Worm (Caenorhabditis elegans) whole organism, young adult: ENCODE measurements around the gene damt-1.
A peak's percentile ranks its signal among the peaks of the same experiment; 100 is the strongest.

ENCODE experiments used
- B0019.2 ChIP-seq: fragments of 200-800 bp; sonication (Bioruptor generic); conservative IDR thresholded peaks from 2 replicates; pipeline ENCODE4 v1.3.6; 2022; ENCODE audit warnings: missing genetic modification reagents, missing genetic modification characterization, missing compliant biosample characterization
- B0035.1 ChIP-seq: sonication (generic microtip); optimal IDR thresholded peaks from 2 replicates; lab custom pipeline; 2016; ENCODE audit warnings: missing genetic modification characterization, mild to moderate bottlenecking, missing compliant biosample characterization, missing genotype, missing genetic modification reagents
- F22D6.2 ChIP-seq: sonication (generic microtip); optimal IDR thresholded peaks from 2 replicates; lab custom pipeline; 2016; ENCODE audit warnings: mild to moderate bottlenecking, missing genetic modification characterization, missing compliant biosample characterization
- F23B12.7 ChIP-seq: sonication (generic microtip); optimal IDR thresholded peaks from 2 replicates; lab custom pipeline; 2017; ENCODE audit warnings: missing genetic modification characterization, mild to moderate bottlenecking, missing compliant biosample characterization, antibody characterized with exemption, moderate library complexity; ENCODE audit not compliant: insufficient read depth
- F39B2.1 ChIP-seq: fragments of 200-800 bp; sonication (Bioruptor generic); IDR thresholded peaks from 2 replicates; pipeline ENCODE4 v1.3.6; 2022; ENCODE audit warnings: missing genetic modification reagents, missing genetic modification characterization, missing compliant biosample characterization
- F49E8.2 ChIP-seq: sonication (generic microtip); optimal IDR thresholded peaks from 3 replicates; lab custom pipeline; 2017; ENCODE audit warnings: missing genetic modification characterization, mild to moderate bottlenecking, missing compliant biosample characterization, antibody characterized with exemption, moderate library complexity; ENCODE audit not compliant: insufficient read depth
- K11D2.4 ChIP-seq: fragments of 200-800 bp; sonication (Bioruptor generic); IDR thresholded peaks from 2 replicates; pipeline ENCODE4 v1.3.6; 2022; ENCODE audit warnings: missing genetic modification reagents, missing genetic modification characterization, missing compliant biosample characterization
- T26A5.8 ChIP-seq: sonication (generic microtip); optimal IDR thresholded peaks from 2 replicates; lab custom pipeline; 2016; ENCODE audit warnings: missing genetic modification characterization, missing compliant biosample characterization
- Y56A3A.18 ChIP-seq: fragments of 200-800 bp; sonication (Bioruptor generic); IDR thresholded peaks from 2 replicates; pipeline ENCODE4 v1.3.6; 2022; ENCODE audit warnings: missing genetic modification reagents, missing genetic modification characterization, missing compliant biosample characterization
- Y79H2A.3 ChIP-seq: fragments of 200-800 bp; sonication (Bioruptor generic); conservative IDR thresholded peaks from 2 replicates; pipeline ENCODE4 v1.3.6; 2022; ENCODE audit warnings: missing genetic modification reagents, missing genetic modification characterization, missing compliant biosample characterization
- ZK185.1 ChIP-seq: sonication (generic microtip); optimal IDR thresholded peaks from 2 replicates; lab custom pipeline; 2016; ENCODE audit warnings: mild to moderate bottlenecking, missing genetic modification characterization, missing compliant biosample characterization; ENCODE audit not compliant: poor library complexity, severe bottlenecking
- ccch-3 ChIP-seq: fragments of 200-800 bp; sonication (Bioruptor generic); optimal IDR thresholded peaks from 2 replicates; lab custom pipeline; 2018; ENCODE audit warnings: mild to moderate bottlenecking, missing genetic modification characterization, missing compliant biosample characterization
- cebp-2 ChIP-seq: fragments of 200-800 bp; sonication (Bioruptor generic); IDR thresholded peaks from 2 replicates; pipeline ENCODE4 v1.3.6; 2022; ENCODE audit warnings: missing genetic modification characterization, missing compliant biosample characterization
- ceh-100 ChIP-seq: fragments of 200-800 bp; sonication (Bioruptor generic); IDR thresholded peaks from 2 replicates; pipeline ENCODE4 v1.3.6; 2022; ENCODE audit warnings: missing genetic modification reagents, missing genetic modification characterization, missing compliant biosample characterization
- ceh-40 ChIP-seq: fragments of 200-800 bp; sonication (Bioruptor generic); IDR thresholded peaks from 2 replicates; pipeline ENCODE4 v1.3.6; 2022; ENCODE audit warnings: missing genetic modification characterization, missing compliant biosample characterization
- ceh-91 ChIP-seq: fragments of 200-800 bp; sonication (Bioruptor generic); IDR thresholded peaks from 2 replicates; pipeline ENCODE4 v1.3.6; 2022; ENCODE audit warnings: missing genetic modification reagents, missing genetic modification characterization, missing compliant biosample characterization
- chd-7 ChIP-seq: sonication (generic microtip); optimal IDR thresholded peaks from 2 replicates; lab custom pipeline; 2016; ENCODE audit warnings: mild to moderate bottlenecking, missing genetic modification characterization, moderate library complexity, missing compliant biosample characterization
- ekl-4 ChIP-seq: fragments of 200-800 bp; sonication (Bioruptor generic); IDR thresholded peaks from 2 replicates; pipeline ENCODE4 v1.3.6; 2022; ENCODE audit warnings: missing genetic modification reagents, missing genetic modification characterization, missing compliant biosample characterization
- ets-4 ChIP-seq: fragments of 200-800 bp; sonication (Bioruptor generic); optimal IDR thresholded peaks from 2 replicates; lab custom pipeline; 2018; ENCODE audit warnings: mild to moderate bottlenecking, missing genetic modification characterization, missing compliant biosample characterization
- gei-17 ChIP-seq: fragments of 200-800 bp; sonication (Bioruptor generic); optimal IDR thresholded peaks from 2 replicates; lab custom pipeline; 2018; ENCODE audit warnings: mild to moderate bottlenecking, missing genetic modification characterization, missing compliant biosample characterization
- hlh-12 ChIP-seq: sonication (generic microtip); optimal IDR thresholded peaks from 2 replicates; lab custom pipeline; 2016; ENCODE audit warnings: missing genetic modification characterization, missing compliant biosample characterization
- hmg-1.2 ChIP-seq: fragments of 200-800 bp; sonication (Bioruptor generic); IDR thresholded peaks from 2 replicates; pipeline ENCODE4 v1.3.6; 2022; ENCODE audit warnings: missing genetic modification reagents, missing genetic modification characterization, missing compliant biosample characterization
- let-526 ChIP-seq: fragments of 200-800 bp; sonication (Bioruptor generic); IDR thresholded peaks from 2 replicates; pipeline ENCODE4 v1.3.6; 2022; ENCODE audit warnings: missing genetic modification reagents, missing genetic modification characterization, missing compliant biosample characterization
- let-607 ChIP-seq, 2 experiments: fragments of 200-800 bp in 1 of 2; sonication (Bioruptor generic) in 1 of 2; sonication (generic microtip) in 1 of 2; optimal IDR thresholded peaks; 2 replicates each; lab custom pipeline; 2016 to 2018; ENCODE audit warnings: mild to moderate bottlenecking in 2 of 2, missing compliant biosample characterization in 2 of 2, missing genetic modification characterization in 2 of 2, moderate library complexity in 2 of 2, missing genotype in 1 of 2
- lin-26 ChIP-seq: fragments of 200-800 bp; sonication (Bioruptor generic); IDR thresholded peaks from 2 replicates; pipeline ENCODE4 v1.3.6; 2022; ENCODE audit warnings: missing genetic modification reagents, missing genetic modification characterization, missing compliant biosample characterization
- lin-35 ChIP-seq, 3 experiments: fragments of 150-350 bp in 2 of 3; sonication (generic microtip) in 1 of 3; optimal IDR thresholded peaks; 2 replicates each; lab custom pipeline; 2014 to 2018; ENCODE audit warnings: missing biosample characterization in 3 of 3, missing genetic modification characterization in 3 of 3, missing genetic modification reagents in 3 of 3
- madf-10 ChIP-seq: sonication (generic microtip); optimal IDR thresholded peaks from 2 replicates; lab custom pipeline; 2016; ENCODE audit warnings: mild to moderate bottlenecking, missing genetic modification characterization, missing compliant biosample characterization
- madf-3 ChIP-seq: fragments of 200-800 bp; sonication (Bioruptor generic); IDR thresholded peaks from 2 replicates; pipeline ENCODE4 v1.3.6; 2022; ENCODE audit warnings: missing genetic modification reagents, missing genetic modification characterization, missing compliant biosample characterization
- madf-6 ChIP-seq: fragments of 200-800 bp; sonication (Bioruptor generic); IDR thresholded peaks from 2 replicates; pipeline ENCODE4 v1.3.6; 2022; ENCODE audit warnings: missing genetic modification reagents, missing genetic modification characterization, missing compliant biosample characterization
- mel-28 ChIP-seq: sonication (generic microtip); optimal IDR thresholded peaks from 2 replicates; lab custom pipeline; 2016; ENCODE audit warnings: borderline replicate concordance, mild to moderate bottlenecking, missing genetic modification characterization, missing compliant biosample characterization
- nhr-27 ChIP-seq: fragments of 200-800 bp; sonication (Bioruptor generic); optimal IDR thresholded peaks from 2 replicates; lab custom pipeline; 2018; ENCODE audit warnings: mild to moderate bottlenecking, missing genetic modification characterization, moderate library complexity, missing compliant biosample characterization
- nhr-90 ChIP-seq: sonication (generic microtip); optimal IDR thresholded peaks from 2 replicates; lab custom pipeline; 2016; ENCODE audit warnings: missing genotype, mild to moderate bottlenecking, missing genetic modification characterization, missing compliant biosample characterization
- pbrm-1 ChIP-seq: fragments of 200-800 bp; sonication (Bioruptor generic); IDR thresholded peaks from 2 replicates; pipeline ENCODE4 v1.3.6; 2022; ENCODE audit warnings: missing genetic modification reagents, missing genetic modification characterization, missing compliant biosample characterization
- rec-8 ChIP-seq, 2 experiments: sonication (generic microtip); optimal IDR thresholded peaks; 2 replicates each; lab custom pipeline; 2016; ENCODE audit warnings: mild to moderate bottlenecking in 2 of 2, missing genetic modification characterization in 2 of 2, missing genetic modification reagents in 2 of 2, missing genotype in 2 of 2, missing biosample characterization in 1 of 2, missing compliant biosample characterization in 1 of 2, moderate library complexity in 1 of 2
- rpc-1 ChIP-seq, 2 experiments: fragments of 150-350 bp in 1 of 2; sonication (generic microtip) in 1 of 2; optimal IDR thresholded peaks; 2 replicates each; lab custom pipeline; 2014 to 2018; ENCODE audit warnings: missing biosample characterization in 1 of 2, missing genetic modification characterization in 1 of 2, missing genetic modification reagents in 1 of 2, missing genotype in 1 of 2
- snpc-1.1 ChIP-seq: sonication (generic microtip); optimal IDR thresholded peaks from 2 replicates; lab custom pipeline; 2017; ENCODE audit warnings: missing genetic modification characterization, mild to moderate bottlenecking, missing compliant biosample characterization, antibody characterized with exemption, moderate library complexity, missing genotype, missing genetic modification reagents; ENCODE audit not compliant: insufficient read depth
- snpc-1.3 ChIP-seq: sonication (generic microtip); optimal IDR thresholded peaks from 2 replicates; lab custom pipeline; 2017; ENCODE audit warnings: missing genetic modification characterization, mild to moderate bottlenecking, missing compliant biosample characterization, antibody characterized with exemption, moderate library complexity, missing genotype, missing genetic modification reagents; ENCODE audit not compliant: insufficient read depth
- snpc-3.4 ChIP-seq: sonication (generic microtip); optimal IDR thresholded peaks from 2 replicates; lab custom pipeline; 2017; ENCODE audit warnings: missing genetic modification characterization, mild to moderate bottlenecking, missing compliant biosample characterization, antibody characterized with exemption, moderate library complexity, missing genotype, missing genetic modification reagents
- snpc-4 ChIP-seq, 5 experiments: fragments of 150-350 bp in 1 of 5; sonication (generic microtip) in 4 of 5; optimal IDR thresholded peaks; 2 replicates each; lab custom pipeline; 2014 to 2018; ENCODE audit warnings: missing genetic modification characterization in 5 of 5, missing biosample characterization in 3 of 5, antibody characterized with exemption in 2 of 5, mild to moderate bottlenecking in 2 of 5, missing compliant biosample characterization in 2 of 5, missing genotype in 2 of 5, moderate library complexity in 2 of 5, missing genetic modification reagents in 1 of 5
- somi-1 ChIP-seq: fragments of 200-800 bp; sonication (Bioruptor generic); optimal IDR thresholded peaks from 2 replicates; lab custom pipeline; 2018; ENCODE audit warnings: mild to moderate bottlenecking, missing genetic modification characterization, missing compliant biosample characterization
- sptf-2 ChIP-seq: fragments of 200-800 bp; sonication (Bioruptor generic); optimal IDR thresholded peaks from 2 replicates; lab custom pipeline; 2018; ENCODE audit warnings: mild to moderate bottlenecking, missing genetic modification characterization, missing compliant biosample characterization
- tbp1 ChIP-seq: fragments of 200-800 bp; sonication (Bioruptor generic); optimal IDR thresholded peaks from 2 replicates; lab custom pipeline; 2018; ENCODE audit warnings: mild to moderate bottlenecking, missing genetic modification characterization, missing compliant biosample characterization
- tbx-9 ChIP-seq: sonication (generic microtip); optimal IDR thresholded peaks from 2 replicates; lab custom pipeline; 2016; ENCODE audit warnings: borderline replicate concordance, missing genetic modification characterization, inconsistent platforms, missing compliant biosample characterization
- tlf-1 ChIP-seq: fragments of 200-800 bp; sonication (Bioruptor generic); optimal IDR thresholded peaks from 2 replicates; lab custom pipeline; 2018; ENCODE audit warnings: mild to moderate bottlenecking, missing genetic modification characterization, missing compliant biosample characterization
- ztf-25 ChIP-seq: fragments of 200-800 bp; sonication (Bioruptor generic); IDR thresholded peaks from 2 replicates; pipeline ENCODE4 v1.3.6; 2022; ENCODE audit warnings: missing genetic modification reagents, missing genetic modification characterization, missing compliant biosample characterization
- ztf-26 ChIP-seq: sonication (generic microtip); optimal IDR thresholded peaks from 2 replicates; lab custom pipeline; 2017; ENCODE audit warnings: missing genetic modification characterization, missing compliant biosample characterization

The damt-1 gene

ce11 chrII:5701485-5701884, 18.5 kb upstream of the damt-1 start (continued):
- TF ChIP-seq snpc-4 (GFP tag; optimal IDR thresholded peaks at IDR 0.05; lab: Kevin White, UChicago): peak; percentile 97
- TF ChIP-seq snpc-4 (tag; optimal IDR thresholded peaks at IDR 0.05; lab: Kevin White, UChicago): peak; percentile 98 to 99 (median 98)
- TF ChIP-seq ets-4: no peak
- peak; percentile 10 for TF ChIP-seq ZK185.1 (tag; lab: Kevin White, UChicago)
- peak; percentile 47; the same call in 1 of the 2 replicates for TF ChIP-seq ekl-4
- peak; percentile 63 for TF ChIP-seq madf-6
- no peak for TF ChIP-seq F39B2.1
- no peak for TF ChIP-seq Y79H2A.3 (GFP tag; lab: Robert Waterston, UW)
- TF ChIP-seq lin-35 (GFP tag; optimal IDR thresholded peaks at IDR 0.05; lab: Kevin White, UChicago): peak in 1 of 3 experiments; percentile 15
- TF ChIP-seq madf-3 (GFP tag; lab: Robert Waterston, UW): 0 out of 2 replicates have a peak, but pooled peaks have one; percentile 13
- TF ChIP-seq cebp-2: no peak
- no peak for TF ChIP-seq B0035.1
- TF ChIP-seq ztf-26 (tag; lab: Kevin White, UChicago): no peak
- peak; percentile 62 for TF ChIP-seq Y56A3A.18
- TF ChIP-seq hmg-1.2: peak; percentile 87
- no peak for TF ChIP-seq B0019.2 (GFP tag; lab: Robert Waterston, UW)
- TF ChIP-seq nhr-27 (tag; lab: Kevin White, UChicago): no peak
- TF ChIP-seq ztf-25 (GFP tag; lab: Robert Waterston, UW): no peak
- TF ChIP-seq hlh-12 (tag; lab: Kevin White, UChicago): no peak
- no peak for TF ChIP-seq sptf-2
- no peak for TF ChIP-seq tbx-9
- no peak for TF ChIP-seq let-607 (tag; optimal IDR thresholded peaks at IDR 0.05; lab: Kevin White, UChicago)
- no peak for TF ChIP-seq T26A5.8 (tag; lab: Kevin White, UChicago)
- TF ChIP-seq mel-28 (tag; lab: Kevin White, UChicago): no peak
- peak; percentile 78 for TF ChIP-seq snpc-1.3 (tag; lab: Kevin White, UChicago)
- TF ChIP-seq ceh-40 (GFP tag; lab: Robert Waterston, UW): no peak
- TF ChIP-seq F23B12.7: peak; percentile 39
- TF ChIP-seq nhr-90 (tag; lab: Kevin White, UChicago): no peak
- no peak for TF ChIP-seq ccch-3 (GFP tag; lab: Kevin White, UChicago)
- TF ChIP-seq gei-17 (GFP tag; lab: Kevin White, UChicago): no peak
- no peak for TF ChIP-seq K11D2.4
- TF ChIP-seq ceh-91 (GFP tag; lab: Robert Waterston, UW): no peak
- no peak for TF ChIP-seq madf-10 (tag; lab: Kevin White, UChicago)
- TF ChIP-seq tbp1 (GFP tag; lab: Kevin White, UChicago): peak; percentile 78
- TF ChIP-seq rpc-1 (optimal IDR thresholded peaks at IDR 0.05; lab: Kevin White, UChicago): no peak
- TF ChIP-seq rpc-1 (tag; optimal IDR thresholded peaks at IDR 0.05; lab: Kevin White, UChicago): peak; percentile 4
- TF ChIP-seq F49E8.2: peak; percentile 64
- TF ChIP-seq pbrm-1 (GFP tag; lab: Robert Waterston, UW): peak; percentile 96
- TF ChIP-seq snpc-1.1 (tag; lab: Kevin White, UChicago): peak; percentile 98
- TF ChIP-seq let-526 (GFP tag; lab: Robert Waterston, UW): no peak
- TF ChIP-seq rec-8 (tag; optimal IDR thresholded peaks at IDR 0.05; lab: Kevin White, UChicago): peak in 1 of 2 experiments; percentile 3
- peak; percentile 23 for TF ChIP-seq chd-7
- TF ChIP-seq somi-1 (GFP tag; lab: Kevin White, UChicago): no peak
- no peak for TF ChIP-seq ceh-100
- no peak for TF ChIP-seq lin-26 (GFP tag; lab: Robert Waterston, UW)
- no peak for TF ChIP-seq F22D6.2 (tag; lab: Kevin White, UChicago)
- no peak for TF ChIP-seq tlf-1 (GFP tag; lab: Kevin White, UChicago)
- TF ChIP-seq snpc-3.4 (tag; lab: Kevin White, UChicago): peak; percentile 92
